Worm (Caenorhabditis elegans) whole organism, L2 larva: ENCODE results near the gene R07E5.7.

Source experiments
- ceh-16 ChIP-seq: fragments of 150-350 bp; optimal IDR thresholded peaks from 2 replicates; lab custom pipeline; 2014; ENCODE audit warnings: missing biosample characterization, missing genetic modification characterization
- egl-27 ChIP-seq: sonication (generic microtip); optimal IDR thresholded peaks from 3 replicates; lab custom pipeline; 2017; ENCODE audit warnings: missing biosample characterization, missing genetic modification reagents, missing genetic modification characterization
- nhr-11 ChIP-seq: fragments of 150-350 bp; optimal IDR thresholded peaks from 2 replicates; lab custom pipeline; 2014; ENCODE audit warnings: missing biosample characterization, missing genetic modification characterization

ce11 chrIII:4408251-4408650, 10.7 kb downstream of the R07E5.7 start, which contains the start of gene gpch-1:
- TF ChIP-seq ceh-16 (tag; lab: Kevin White, UChicago) (no peak), nhr-11 (tag; lab: Kevin White, UChicago) (no peak), egl-27 (tag; lab: Kevin White, UChicago) (no peak)
